Worm (Caenorhabditis elegans) whole organism, L1 larva: ENCODE measurements around the gene T03G6.3.

Experiments
- C34B4.2 ChIP-seq: sonication (generic microtip); optimal IDR thresholded peaks from 2 replicates; lab custom pipeline; 2017; ENCODE audit warnings: mild to moderate bottlenecking, missing genetic modification characterization, missing compliant biosample characterization
- alr-1 ChIP-seq: fragments of 200-800 bp; sonication (Bioruptor generic); optimal IDR thresholded peaks from 2 replicates; lab custom pipeline; 2018; ENCODE audit warnings: borderline replicate concordance, mild to moderate bottlenecking, missing genetic modification characterization, missing compliant biosample characterization
- ama-1 ChIP-seq: fragments of 150-350 bp; optimal IDR thresholded peaks from 2 replicates; lab custom pipeline; 2014
- ceh-63 ChIP-seq: fragments of 200-800 bp; sonication (Bioruptor generic); optimal IDR thresholded peaks from 2 replicates; lab custom pipeline; 2018; ENCODE audit warnings: mild to moderate bottlenecking, missing genetic modification characterization, missing compliant biosample characterization
- ceh-82 ChIP-seq, 3 experiments: fragments of 150-350 bp in 1 of 3; sonication (generic microtip) in 2 of 3; optimal IDR thresholded peaks; 2 replicates each; lab custom pipeline; 2014 to 2017; ENCODE audit warnings: missing biosample characterization in 3 of 3, missing genetic modification characterization in 3 of 3
- ceh-88 ChIP-seq: fragments of 200-800 bp; sonication (Bioruptor generic); IDR thresholded peaks from 2 replicates; pipeline ENCODE4 v1.3.6; 2022; ENCODE audit warnings: missing genetic modification characterization, missing compliant biosample characterization
- ceh-90 ChIP-seq: sonication (generic microtip); optimal IDR thresholded peaks from 2 replicates; lab custom pipeline; 2016; ENCODE audit warnings: missing genetic modification characterization, missing compliant biosample characterization
- ces-1 ChIP-seq: fragments of 150-350 bp; optimal IDR thresholded peaks from 2 replicates; lab custom pipeline; 2014; ENCODE audit warnings: missing biosample characterization, missing genetic modification reagents, missing genetic modification characterization
- dpl-1 ChIP-seq, 3 experiments: fragments of 150-350 bp in 2 of 3; sonication (generic microtip) in 1 of 3; optimal IDR thresholded peaks; 2 replicates each; lab custom pipeline; 2014 to 2017; ENCODE audit warnings: missing biosample characterization in 3 of 3, missing genetic modification characterization in 3 of 3, missing genetic modification reagents in 3 of 3
- dsc-1 ChIP-seq: sonication (generic microtip); optimal IDR thresholded peaks from 2 replicates; lab custom pipeline; 2016; ENCODE audit warnings: mild to moderate bottlenecking, missing genetic modification characterization, missing compliant biosample characterization
- efl-1 ChIP-seq, 4 experiments: fragments of 150-350 bp; optimal IDR thresholded peaks in 3 of 4; peaks in 1 of 4; 1 replicate in 1 of 4; 2 replicates in 3 of 4; lab custom pipeline; 2014; ENCODE audit warnings: missing biosample characterization in 2 of 4, missing genetic modification characterization in 2 of 4, missing genetic modification reagents in 2 of 4
- efl-3 ChIP-seq: fragments of 200-800 bp; sonication (Bioruptor generic); optimal IDR thresholded peaks from 2 replicates; lab custom pipeline; 2018; ENCODE audit warnings: mild to moderate bottlenecking, missing genetic modification characterization, missing compliant biosample characterization
- egl-13 ChIP-seq: sonication (generic microtip); optimal IDR thresholded peaks from 2 replicates; lab custom pipeline; 2016; ENCODE audit warnings: missing genotype, missing genetic modification reagents, missing genetic modification characterization, missing compliant biosample characterization
- elt-3 ChIP-seq, 6 experiments: fragments of 150-350 bp in 1 of 6; sonication (generic microtip); optimal IDR thresholded peaks; 2 replicates each; lab custom pipeline; 2017 to 2018; ENCODE audit warnings: missing biosample characterization in 6 of 6, missing genetic modification characterization in 6 of 6, inconsistent platforms in 1 of 6
- ets-5 ChIP-seq: fragments of 200-800 bp; sonication (Bioruptor generic); IDR thresholded peaks from 2 replicates; pipeline ENCODE4 v1.3.6; 2022; ENCODE audit warnings: missing genetic modification characterization, missing compliant biosample characterization
- fkh-10 ChIP-seq: sonication (generic microtip); optimal IDR thresholded peaks from 2 replicates; lab custom pipeline; 2017; ENCODE audit warnings: missing biosample characterization, missing genetic modification reagents, missing genetic modification characterization
- fkh-4 ChIP-seq: sonication (generic microtip); optimal IDR thresholded peaks from 2 replicates; lab custom pipeline; 2016; ENCODE audit warnings: missing compliant biosample characterization, missing genetic modification characterization, borderline replicate concordance
- fkh-8 ChIP-seq: sonication (generic microtip); optimal IDR thresholded peaks from 2 replicates; lab custom pipeline; 2016; ENCODE audit warnings: mild to moderate bottlenecking, missing genetic modification characterization, missing compliant biosample characterization
- grh-1 ChIP-seq: fragments of 200-800 bp; sonication (Bioruptor generic); IDR thresholded peaks from 2 replicates; pipeline ENCODE4 v1.3.6; 2022; ENCODE audit warnings: missing genetic modification reagents, missing genetic modification characterization, missing compliant biosample characterization
- irx-1 ChIP-seq: sonication (generic microtip); optimal IDR thresholded peaks from 2 replicates; lab custom pipeline; 2016; ENCODE audit warnings: missing genetic modification characterization, missing compliant biosample characterization
- lin-13 ChIP-seq: fragments of 150-350 bp; optimal IDR thresholded peaks from 2 replicates; lab custom pipeline; 2014; ENCODE audit warnings: missing biosample characterization, missing genetic modification reagents, missing genetic modification characterization
- lin-14 ChIP-seq: fragments of 200-800 bp; sonication (Bioruptor generic); optimal IDR thresholded peaks from 2 replicates; lab custom pipeline; 2018; ENCODE audit warnings: mild to moderate bottlenecking, missing genetic modification characterization, moderate library complexity, missing compliant biosample characterization
- lin-15B ChIP-seq: fragments of 150-350 bp; sonication (generic microtip); optimal IDR thresholded peaks from 3 replicates; lab custom pipeline; 2014; ENCODE audit warnings: missing biosample characterization, missing genetic modification characterization
- lin-35 ChIP-seq, 2 experiments: fragments of 150-350 bp; optimal IDR thresholded peaks; 2 replicates each; lab custom pipeline; 2014; ENCODE audit warnings: missing biosample characterization in 2 of 2, missing genetic modification characterization in 2 of 2, missing genetic modification reagents in 2 of 2
- lir-3 ChIP-seq: sonication (generic microtip); optimal IDR thresholded peaks from 2 replicates; lab custom pipeline; 2016; ENCODE audit warnings: mild to moderate bottlenecking, missing genetic modification characterization, moderate library complexity, missing compliant biosample characterization; ENCODE audit not compliant: poor library complexity
- lsy-2 ChIP-seq, 2 experiments: fragments of 150-350 bp; optimal IDR thresholded peaks; 2 replicates each; lab custom pipeline; 2014; ENCODE audit warnings: missing biosample characterization in 2 of 2, missing genetic modification characterization in 2 of 2
- nhr-11 ChIP-seq: fragments of 150-350 bp; optimal IDR thresholded peaks from 2 replicates; lab custom pipeline; 2014; ENCODE audit warnings: missing biosample characterization, missing genetic modification characterization
- nhr-19 ChIP-seq: fragments of 200-800 bp; sonication (Bioruptor generic); conservative IDR thresholded peaks from 2 replicates; pipeline ENCODE4 v1.3.6; 2022; ENCODE audit warnings: missing genetic modification characterization, missing compliant biosample characterization
- nhr-20 ChIP-seq: sonication (generic microtip); optimal IDR thresholded peaks from 2 replicates; lab custom pipeline; 2016; ENCODE audit warnings: mild to moderate bottlenecking, missing genetic modification characterization, missing compliant biosample characterization
- nhr-47 ChIP-seq: sonication (generic microtip); optimal IDR thresholded peaks from 2 replicates; lab custom pipeline; 2016; ENCODE audit warnings: mild to moderate bottlenecking, missing genetic modification characterization, moderate library complexity, missing compliant biosample characterization
- nhr-71 ChIP-seq: sonication (generic microtip); optimal IDR thresholded peaks from 2 replicates; lab custom pipeline; 2016; ENCODE audit warnings: mild to moderate bottlenecking, missing genetic modification characterization, moderate library complexity, missing compliant biosample characterization
- nhr-84 ChIP-seq: sonication (generic microtip); optimal IDR thresholded peaks from 2 replicates; lab custom pipeline; 2017; ENCODE audit warnings: missing biosample characterization, missing genetic modification characterization
- pax-3 ChIP-seq: fragments of 200-800 bp; sonication (Bioruptor generic); optimal IDR thresholded peaks from 2 replicates; lab custom pipeline; 2018; ENCODE audit warnings: mild to moderate bottlenecking, missing genetic modification characterization, moderate library complexity, missing compliant biosample characterization
- skn-1 ChIP-seq: fragments of 150-350 bp; optimal IDR thresholded peaks from 2 replicates; lab custom pipeline; 2014; ENCODE audit warnings: missing biosample characterization, missing genetic modification characterization
- snu-23 ChIP-seq: sonication (generic microtip); optimal IDR thresholded peaks from 2 replicates; lab custom pipeline; 2016; ENCODE audit warnings: missing genetic modification characterization, missing compliant biosample characterization
- sox-4 ChIP-seq: sonication (generic microtip); optimal IDR thresholded peaks from 2 replicates; lab custom pipeline; 2016; ENCODE audit warnings: missing genetic modification characterization, missing compliant biosample characterization
- sup-37 ChIP-seq: fragments of 200-800 bp; sonication (Bioruptor generic); optimal IDR thresholded peaks from 2 replicates; lab custom pipeline; 2018; ENCODE audit warnings: mild to moderate bottlenecking, missing genetic modification characterization, missing compliant biosample characterization
- swsn-7 ChIP-seq: sonication (generic microtip); optimal IDR thresholded peaks from 2 replicates; lab custom pipeline; 2016; ENCODE audit warnings: missing genetic modification characterization, missing compliant biosample characterization
- tlp-1 ChIP-seq: fragments of 150-350 bp; optimal IDR thresholded peaks from 2 replicates; lab custom pipeline; 2014; ENCODE audit warnings: missing biosample characterization, missing genetic modification characterization
- unc-130 ChIP-seq: fragments of 150-350 bp; optimal IDR thresholded peaks from 2 replicates; lab custom pipeline; 2017; ENCODE audit warnings: missing biosample characterization, missing genetic modification characterization, inconsistent platforms
- unc-30 ChIP-seq: sonication (generic microtip); optimal IDR thresholded peaks from 2 replicates; lab custom pipeline; 2017; ENCODE audit warnings: missing biosample characterization, missing genetic modification characterization
- unc-62 ChIP-seq: fragments of 150-350 bp; optimal IDR thresholded peaks from 2 replicates; lab custom pipeline; 2014; ENCODE audit warnings: missing biosample characterization, missing genetic modification reagents, missing genetic modification characterization
- unc-86 ChIP-seq: sonication (generic microtip); optimal IDR thresholded peaks from 2 replicates; lab custom pipeline; 2016; ENCODE audit warnings: missing genetic modification characterization, missing compliant biosample characterization

Gene T03G6.3

DNA sequence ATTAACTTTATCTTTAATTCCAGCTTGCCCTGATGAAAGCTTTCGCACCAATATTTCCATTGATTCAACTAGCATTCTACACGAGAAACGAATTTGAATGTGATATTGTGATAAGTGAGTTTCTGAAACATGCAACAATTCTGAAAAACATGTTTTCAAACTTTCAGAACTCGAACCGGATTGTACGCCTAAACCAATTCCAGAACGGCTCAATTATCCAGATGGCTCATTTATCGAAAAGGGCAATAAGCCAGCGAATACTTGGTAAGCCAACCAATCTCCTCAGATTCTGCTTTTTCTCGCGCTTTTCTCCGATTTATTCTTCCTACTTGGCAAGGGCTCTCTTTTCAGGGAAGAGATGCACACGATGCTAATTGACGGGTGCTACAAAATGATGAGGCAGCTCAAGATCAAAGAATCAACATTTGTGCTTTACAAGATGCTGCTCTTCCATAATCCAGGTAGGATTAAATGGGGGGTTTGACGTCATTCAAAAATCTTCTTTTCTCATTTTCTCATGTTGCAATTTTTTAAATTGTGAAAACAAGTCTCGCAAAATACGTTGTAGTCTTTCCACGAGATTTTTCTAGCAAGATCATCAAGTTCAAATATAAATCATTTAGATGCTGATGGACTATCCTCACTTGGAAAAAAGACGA lies 11.0 kb downstream of the T03G6.3 start:
- TF ChIP-seq nhr-11 (tag; lab: Kevin White, UChicago) (peak; percentile 31), nhr-71 (tag; lab: Kevin White, UChicago) (peak; percentile 53), lin-35 (GFP tag; optimal IDR thresholded peaks at IDR 0.05; lab: Kevin White, UChicago) (no peak), C34B4.2 (tag; lab: Kevin White, UChicago) (no peak), lsy-2 (tag; optimal IDR thresholded peaks at IDR 0.05; lab: Kevin White, UChicago) (peak; percentile 0 to 25), nhr-47 (peak; percentile 55), sox-4 (tag; lab: Kevin White, UChicago) (peak; percentile 64), dpl-1 (GFP tag; optimal IDR thresholded peaks at IDR 0.05; lab: Kevin White, UChicago) (no peak), lir-3 (tag; lab: Kevin White, UChicago) (no peak), dsc-1 (peak; percentile 94), ces-1 (no peak), tlp-1 (no peak), unc-30 (peak; percentile 85), egl-13 (tag; lab: Kevin White, UChicago) (peak; percentile 29), fkh-8 (tag; lab: Kevin White, UChicago) (peak; percentile 10), ama-1 (no peak), ceh-63 (no peak), sup-37 (GFP tag; lab: Kevin White, UChicago) (no peak), unc-130 (tag; lab: Kevin White, UChicago) (no peak), snu-23 (no peak), lin-14 (peak; percentile 65), efl-1 (optimal IDR thresholded peaks at IDR 0.05; lab: Kevin White, UChicago) (no peak), efl-1 (GFP tag; optimal IDR thresholded peaks at IDR 0.05 in 1 of 2; lab: Kevin White, UChicago) (no peak), ceh-82 (tag; optimal IDR thresholded peaks at IDR 0.05; lab: Kevin White, UChicago) (peak in 1 of 3 experiments; percentile 10), skn-1 (no peak), ets-5 (GFP tag; lab: Robert Waterston, UW) (no peak), lin-13 (GFP tag; lab: Kevin White, UChicago) (no peak), nhr-19 (GFP tag; lab: Robert Waterston, UW) (0 out of 2 replicates have a peak, but pooled peaks have one; percentile 11), fkh-10 (GFP tag; lab: Kevin White, UChicago) (peak; percentile 25), swsn-7 (tag; lab: Kevin White, UChicago) (peak; percentile 15), nhr-84 (no peak), ceh-88 (GFP tag; lab: Robert Waterston, UW) (0 out of 2 replicates have a peak, but pooled peaks have one; percentile 13), pax-3 (tag; lab: Kevin White, UChicago) (peak; percentile 71), grh-1 (GFP tag; lab: Robert Waterston, UW) (no peak), fkh-4 (peak; percentile 39), alr-1 (tag; lab: Kevin White, UChicago) (no peak), irx-1 (tag; lab: Kevin White, UChicago) (no peak), unc-86 (tag; lab: Kevin White, UChicago) (no peak), nhr-20 (peak; percentile 51), unc-62 (GFP tag; lab: Kevin White, UChicago) (no peak), efl-3 (GFP tag; lab: Kevin White, UChicago) (no peak), ceh-90 (tag; lab: Kevin White, UChicago) (no peak), elt-3 (tag; optimal IDR thresholded peaks at IDR 0.05; lab: Kevin White, UChicago) (no peak), lin-15B (tag; lab: Kevin White, UChicago) (no peak)
